ENCODE assay signal across 3 fruit fly cellular contexts in genomic region chr2L:5223317-5223716, dm6.
TF ChIP-seq lines count a peak whose summit lies in the region.

No protein-coding gene starts in this region.

- TF ChIP-seq CTCF in whole organism, embryonic (GFP tag; optimal IDR thresholded peaks at IDR 0.05; lab: Kevin White, UChicago), result no peak

TF ChIP-seq in whole organism, adult, 20 proteins besides CTCF, POLR2A, EP300 and RAD21:
- TF ChIP-seq CG5204 (GFP tag; optimal IDR thresholded peaks at IDR 0.05; lab: Kevin White, UChicago) (no peak), CG11617 (GFP tag; optimal IDR thresholded peaks at IDR 0.05; lab: Kevin White, UChicago) (peak; percentile 18), pad (GFP tag; optimal IDR thresholded peaks at IDR 0.05; lab: Kevin White, UChicago) (no peak), CG14711 (tag; optimal IDR thresholded peaks at IDR 0.05; lab: Kevin White, UChicago) (no peak), CG7101 (tag; optimal IDR thresholded peaks at IDR 0.05; lab: Kevin White, UChicago) (no peak), bab1 (GFP tag; optimal IDR thresholded peaks at IDR 0.05; lab: Kevin White, UChicago) (no peak), Clk (GFP tag; optimal IDR thresholded peaks at IDR 0.05; lab: Kevin White, UChicago) (no peak), ovo (GFP tag; optimal IDR thresholded peaks at IDR 0.05; lab: Kevin White, UChicago) (no peak), toe (GFP tag; optimal IDR thresholded peaks at IDR 0.05; lab: Kevin White, UChicago) (peak; percentile 3), Crg-1 (GFP tag; optimal IDR thresholded peaks at IDR 0.05; lab: Kevin White, UChicago) (no peak), CG7045 (GFP tag; optimal IDR thresholded peaks at IDR 0.05; lab: Kevin White, UChicago) (no peak), Hr96 (GFP tag; optimal IDR thresholded peaks at IDR 0.05; lab: Kevin White, UChicago) (no peak), CG33017 (tag; optimal IDR thresholded peaks at IDR 0.05; lab: Kevin White, UChicago) (no peak), CG12768 (GFP tag; optimal IDR thresholded peaks at IDR 0.05; lab: Kevin White, UChicago) (no peak), cic (GFP tag; optimal IDR thresholded peaks at IDR 0.05; lab: Kevin White, UChicago) (no peak), Mnt (GFP tag; optimal IDR thresholded peaks at IDR 0.05; lab: Kevin White, UChicago) (peak; percentile 11)

TF ChIP-seq in whole organism, embryonic, 481 proteins besides CTCF, POLR2A, EP300 and RAD21:
- peak; percentile 31 for TF ChIP-seq Med (GFP tag; lab: Kevin White, UChicago)
- no peak for TF ChIP-seq Neu2 (GFP tag; optimal IDR thresholded peaks at IDR 0.05; lab: Kevin White, UChicago; ENCODE audit: borderline replicate concordance)
- peak; percentile 98 for TF ChIP-seq CG8359 (GFP tag; optimal IDR thresholded peaks at IDR 0.05; lab: Kevin White, UChicago; ENCODE audit: borderline replicate concordance)
- TF ChIP-seq bsh (GFP tag; optimal IDR thresholded peaks at IDR 0.05; lab: Kevin White, UChicago), result no peak
- no peak for TF ChIP-seq CG4328 (GFP tag; optimal IDR thresholded peaks at IDR 0.05; lab: Kevin White, UChicago)
- TF ChIP-seq phol (tag; optimal IDR thresholded peaks at IDR 0.05; lab: Kevin White, UChicago), result no peak
- TF ChIP-seq hth (optimal IDR thresholded peaks at IDR 0.05; lab: Kevin White, UChicago), result no peak
- no peak for TF ChIP-seq CG34422 (GFP tag; IDR thresholded peaks at IDR 0.05; lab: Robert Waterston, UW)
- TF ChIP-seq CG10462 (GFP tag; optimal IDR thresholded peaks at IDR 0.05; lab: Kevin White, UChicago), result no peak
- no peak for TF ChIP-seq CG5180 (GFP tag; optimal IDR thresholded peaks at IDR 0.05; lab: Kevin White, UChicago)
- TF ChIP-seq CG16863 (GFP tag; optimal IDR thresholded peaks at IDR 0.05; lab: Kevin White, UChicago), result no peak

TF ChIP-seq in whole organism, wandering third instar larva, 38 proteins besides CTCF, POLR2A, EP300 and RAD21:
- TF ChIP-seq pan (optimal IDR thresholded peaks at IDR 0.05; lab: Kevin White, UChicago) (no peak), Myc (optimal IDR thresholded peaks at IDR 0.05; lab: Kevin White, UChicago) (peak; percentile 35), tai (GFP tag; optimal IDR thresholded peaks at IDR 0.05; lab: Kevin White, UChicago) (no peak)
